Fruit fly (Drosophila melanogaster) whole organism, embryonic: ENCODE results near the gene Sk2.

Experiments
- Adf1 ChIP-seq: fragments of 200-800 bp; sonication (Bioruptor generic); IDR thresholded peaks from 2 replicates; pipeline ENCODE4 v1.3.6; 2022; ENCODE audit warnings: missing biosample characterization, missing genetic modification characterization
- Atf6 ChIP-seq: fragments of 200-800 bp; sonication (Bioruptor generic); IDR thresholded peaks from 2 replicates; pipeline ENCODE4 v1.3.6; 2022; ENCODE audit warnings: missing biosample characterization, missing genetic modification characterization
- B-H1 ChIP-seq: fragments of 200-800 bp; sonication (Bioruptor generic); IDR thresholded peaks from 3 replicates; pipeline ENCODE4 v1.3.6; 2022; ENCODE audit warnings: missing biosample characterization, missing genetic modification characterization
- Blimp-1 ChIP-seq: fragments of 200-800 bp; sonication (Bioruptor generic); optimal IDR thresholded peaks from 3 replicates; lab custom pipeline; 2018; ENCODE audit warnings: missing biosample characterization, missing genetic modification characterization, mild to moderate bottlenecking, moderate library complexity, missing genetic modification reagents
- CG10267 ChIP-seq: fragments of 200-800 bp; sonication (Bioruptor generic); optimal IDR thresholded peaks from 2 replicates; lab custom pipeline; 2018; ENCODE audit warnings: missing biosample characterization, mild to moderate bottlenecking, missing genetic modification characterization, moderate library complexity
- CG11085 ChIP-seq: fragments of 200-800 bp; sonication (Bioruptor generic); IDR thresholded peaks from 2 replicates; pipeline ENCODE4 v1.3.6; 2022; ENCODE audit warnings: missing biosample characterization, missing genetic modification characterization
- CG12219 ChIP-seq: fragments of 200-800 bp; sonication (Bioruptor generic); optimal IDR thresholded peaks from 3 replicates; lab custom pipeline; 2018; ENCODE audit warnings: missing biosample characterization, mild to moderate bottlenecking, missing genetic modification characterization
- CG15073 ChIP-seq: fragments of 200-800 bp; sonication (Bioruptor generic); optimal IDR thresholded peaks from 2 replicates; lab custom pipeline; 2016; ENCODE audit warnings: missing biosample characterization, missing genetic modification characterization
- CG15514 ChIP-seq: fragments of 200-800 bp; sonication (Bioruptor generic); optimal IDR thresholded peaks from 3 replicates; lab custom pipeline; 2017; ENCODE audit warnings: missing biosample characterization, missing genetic modification characterization, mild to moderate bottlenecking, moderate library complexity, missing genetic modification reagents
- CG17568 ChIP-seq: fragments of 200-800 bp; sonication (Bioruptor generic); optimal IDR thresholded peaks from 2 replicates; lab custom pipeline; 2018; ENCODE audit warnings: missing biosample characterization, mild to moderate bottlenecking, missing genetic modification characterization, moderate library complexity
- CG4360 ChIP-seq: fragments of 200-800 bp; sonication (Bioruptor generic); IDR thresholded peaks from 2 replicates; pipeline ENCODE4 v1.3.6; 2022; ENCODE audit warnings: missing biosample characterization, missing genetic modification characterization
- CG43689 ChIP-seq: fragments of 200-800 bp; sonication (Bioruptor generic); IDR thresholded peaks from 2 replicates; pipeline ENCODE4 v1.3.6; 2022; ENCODE audit warnings: missing biosample characterization, missing genetic modification characterization
- CG4404 ChIP-seq: fragments of 200-800 bp; sonication (Bioruptor generic); IDR thresholded peaks from 2 replicates; pipeline ENCODE4 v1.3.6; 2022; ENCODE audit warnings: missing biosample characterization, missing genetic modification characterization
- CG6254 ChIP-seq: fragments of 200-800 bp; sonication (Bioruptor generic); optimal IDR thresholded peaks from 3 replicates; lab custom pipeline; 2017; ENCODE audit warnings: mild to moderate bottlenecking, missing biosample characterization, missing genetic modification reagents, missing genetic modification characterization
- CG6272 ChIP-seq: fragments of 200-800 bp; sonication (Bioruptor generic); IDR thresholded peaks from 2 replicates; pipeline ENCODE4 v1.3.6; 2022; ENCODE audit warnings: missing biosample characterization, missing genetic modification characterization
- Gsc ChIP-seq: fragments of 200-800 bp; sonication (Bioruptor generic); IDR thresholded peaks from 2 replicates; pipeline ENCODE4 v1.3.6; 2022; ENCODE audit warnings: missing biosample characterization, missing genetic modification characterization
- Hey ChIP-seq: fragments of 200-800 bp; sonication (Bioruptor generic); optimal IDR thresholded peaks from 3 replicates; lab custom pipeline; 2018; ENCODE audit warnings: missing biosample characterization, mild to moderate bottlenecking, missing genetic modification characterization
- Mrtf ChIP-seq: fragments of 200-800 bp; sonication (Bioruptor generic); IDR thresholded peaks from 3 replicates; pipeline ENCODE4 v1.3.6; 2022; ENCODE audit warnings: missing biosample characterization, missing genetic modification characterization
- Myb ChIP-seq: fragments of 200-800 bp; sonication (Bioruptor generic); optimal IDR thresholded peaks from 2 replicates; lab custom pipeline; 2016; ENCODE audit warnings: missing biosample characterization, missing genetic modification characterization
- Oli ChIP-seq: fragments of 200-800 bp; sonication (Bioruptor generic); optimal IDR thresholded peaks from 2 replicates; lab custom pipeline; 2018; ENCODE audit warnings: missing biosample characterization, mild to moderate bottlenecking, missing genetic modification characterization, moderate library complexity
- Scr ChIP-seq: fragments of 200-800 bp; sonication (Bioruptor generic); IDR thresholded peaks from 2 replicates; pipeline ENCODE4 v1.3.6; 2022; ENCODE audit warnings: missing biosample characterization, missing genetic modification characterization; ENCODE audit not compliant: partially characterized antibody
- Sox100B ChIP-seq: fragments of 200-800 bp; sonication (Bioruptor generic); optimal IDR thresholded peaks from 3 replicates; lab custom pipeline; 2018; ENCODE audit warnings: missing biosample characterization, mild to moderate bottlenecking, missing genetic modification characterization
- Usf ChIP-seq: fragments of 200-800 bp; sonication (Bioruptor generic); optimal IDR thresholded peaks from 2 replicates; lab custom pipeline; 2017; ENCODE audit warnings: missing genotype, missing biosample characterization, missing genetic modification characterization
- Xbp1 ChIP-seq: fragments of 200-800 bp; sonication (Bioruptor generic); optimal IDR thresholded peaks from 3 replicates; lab custom pipeline; 2016; ENCODE audit warnings: missing biosample characterization, mild to moderate bottlenecking, missing genetic modification characterization
- bcd ChIP-seq: fragments of 200-800 bp; sonication (Bioruptor generic); optimal IDR thresholded peaks from 2 replicates; lab custom pipeline; 2017; ENCODE audit warnings: missing biosample characterization, mild to moderate bottlenecking, missing genetic modification characterization
- bsh ChIP-seq, 2 experiments: fragments of 200-800 bp; sonication (Bioruptor generic); optimal IDR thresholded peaks; 2 replicates each; lab custom pipeline; 2017 to 2018; ENCODE audit warnings: mild to moderate bottlenecking in 2 of 2, missing biosample characterization in 2 of 2, missing genetic modification characterization in 2 of 2, moderate library complexity in 1 of 2
- cg ChIP-seq: fragments of 200-800 bp; sonication (Bioruptor generic); optimal IDR thresholded peaks from 3 replicates; lab custom pipeline; 2019; ENCODE audit warnings: missing biosample characterization, mild to moderate bottlenecking, missing genetic modification characterization, moderate library complexity
- crol ChIP-seq: fragments of 200-800 bp; sonication (Bioruptor generic); IDR thresholded peaks from 2 replicates; pipeline ENCODE4 v1.3.6; 2022; ENCODE audit warnings: missing biosample characterization, missing genetic modification characterization
- en ChIP-seq: fragments of 200-800 bp; sonication (Bioruptor generic); optimal IDR thresholded peaks from 2 replicates; lab custom pipeline; 2016; ENCODE audit warnings: missing biosample characterization, missing genetic modification characterization
- eve ChIP-seq, 2 experiments: fragments of >200 bp; optimal IDR thresholded peaks; 2 replicates each; lab custom pipeline; 2017; ENCODE audit warnings: missing biosample characterization in 2 of 2, missing genetic modification characterization in 2 of 2
- fru ChIP-seq: fragments of >200 bp; optimal IDR thresholded peaks from 2 replicates; lab custom pipeline; 2017
- gem ChIP-seq: fragments of 200-800 bp; sonication (Bioruptor generic); optimal IDR thresholded peaks from 2 replicates; lab custom pipeline; 2019; ENCODE audit warnings: missing biosample characterization, mild to moderate bottlenecking, missing genetic modification characterization, moderate library complexity
- ham ChIP-seq: fragments of 200-800 bp; sonication (Bioruptor generic); IDR thresholded peaks from 2 replicates; pipeline ENCODE4 v1.3.6; 2022; ENCODE audit warnings: missing biosample characterization, missing genetic modification characterization
- lmd ChIP-seq: fragments of 200-800 bp; sonication (Bioruptor generic); IDR thresholded peaks from 2 replicates; pipeline ENCODE4 v1.3.6; 2022; ENCODE audit warnings: missing biosample characterization, missing genetic modification characterization
- nerfin-1 ChIP-seq: fragments of 200-800 bp; sonication (Bioruptor generic); optimal IDR thresholded peaks from 3 replicates; lab custom pipeline; 2019; ENCODE audit warnings: missing biosample characterization, mild to moderate bottlenecking, missing genetic modification characterization, moderate library complexity
- nom ChIP-seq: fragments of 200-800 bp; sonication (Bioruptor generic); optimal IDR thresholded peaks from 2 replicates; lab custom pipeline; 2017; ENCODE audit warnings: missing biosample characterization, missing genetic modification characterization, mild to moderate bottlenecking, moderate library complexity, missing genetic modification reagents
- pan ChIP-seq, 4 experiments: fragments of >200 bp in 3 of 4; fragments of 200-800 bp in 1 of 4; sonication (Bioruptor generic) in 1 of 4; optimal IDR thresholded peaks in 3 of 4; IDR thresholded peaks in 1 of 4; 2 replicates each; pipeline versions ENCODE4 v1.3.6 to Lab custom; 2017 to 2022; ENCODE audit warnings: missing biosample characterization in 2 of 4, missing genetic modification characterization in 2 of 4, mixed read lengths in 1 of 4
- sc ChIP-seq, 3 experiments: fragments of >200 bp in 2 of 3; fragments of 200-800 bp in 1 of 3; sonication (Bioruptor generic) in 1 of 3; optimal IDR thresholded peaks; 2 replicates in 2 of 3; 3 replicates in 1 of 3; lab custom pipeline; 2017; ENCODE audit warnings: mild to moderate bottlenecking in 1 of 3, missing biosample characterization in 1 of 3, missing genetic modification characterization in 1 of 3, missing genetic modification reagents in 1 of 3
- seq ChIP-seq: fragments of 200-800 bp; sonication (Bioruptor generic); IDR thresholded peaks from 2 replicates; pipeline ENCODE4 v1.3.6; 2022; ENCODE audit warnings: missing biosample characterization, missing genetic modification characterization
- sima ChIP-seq: fragments of 200-800 bp; sonication (Bioruptor generic); optimal IDR thresholded peaks from 2 replicates; lab custom pipeline; 2016; ENCODE audit warnings: missing biosample characterization, missing genetic modification characterization
- sisA ChIP-seq: fragments of 200-800 bp; sonication (Bioruptor generic); IDR thresholded peaks from 2 replicates; pipeline ENCODE4 v1.3.6; 2022; ENCODE audit warnings: missing biosample characterization, missing genetic modification characterization
- tx ChIP-seq: fragments of 200-800 bp; sonication (Bioruptor generic); optimal IDR thresholded peaks from 2 replicates; lab custom pipeline; 2016; ENCODE audit warnings: missing biosample characterization, missing genetic modification characterization
- usp ChIP-seq: fragments of >200 bp; optimal IDR thresholded peaks from 2 replicates; lab custom pipeline; 2017; ENCODE audit warnings: missing biosample characterization, missing genetic modification characterization
- vvl ChIP-seq: fragments of 200-800 bp; sonication (Bioruptor generic); IDR thresholded peaks from 2 replicates; pipeline ENCODE4 v1.3.6; 2022; ENCODE audit warnings: missing biosample characterization, missing genetic modification characterization
- yki ChIP-seq: fragments of >200 bp; optimal IDR thresholded peaks from 3 replicates; lab custom pipeline; 2018
- zen2 ChIP-seq: fragments of 200-800 bp; sonication (Bioruptor generic); IDR thresholded peaks from 3 replicates; pipeline ENCODE4 v1.3.6; 2022; ENCODE audit warnings: missing biosample characterization, missing genetic modification characterization; ENCODE audit not compliant: partially characterized antibody
- zf30C ChIP-seq: fragments of 200-800 bp; sonication (Bioruptor generic); optimal IDR thresholded peaks from 3 replicates; lab custom pipeline; 2018; ENCODE audit warnings: missing biosample characterization, mild to moderate bottlenecking, missing genetic modification characterization
- zfh2 ChIP-seq: fragments of 200-800 bp; sonication (Bioruptor generic); optimal IDR thresholded peaks from 2 replicates; lab custom pipeline; 2016; ENCODE audit warnings: missing biosample characterization, missing genetic modification characterization

Gene Sk2

dm6 chr3L:3070274-3071204, 23.7 kb downstream of the Sk2 start, which contains the start of the genes CG32486 and PAN3 (continued):
- peak; percentile 34 for TF ChIP-seq zf30C (GFP tag; lab: Kevin White, UChicago)
- TF ChIP-seq Mrtf, result no peak
- TF ChIP-seq Oli (tag; lab: Kevin White, UChicago), result peak; percentile 9
- TF ChIP-seq Hey (tag; lab: Kevin White, UChicago), result peak; percentile 47
- TF ChIP-seq bsh (GFP tag; optimal IDR thresholded peaks at IDR 0.05; lab: Kevin White, UChicago), result peak in 1 of 2 experiments; percentile 14
- peak; percentile 41 for TF ChIP-seq Blimp-1 (GFP tag; lab: Kevin White, UChicago)
- TF ChIP-seq CG6254, result no peak
- TF ChIP-seq Atf6, result no peak
- no peak for TF ChIP-seq pan (optimal IDR thresholded peaks at IDR 0.05; lab: Kevin White, UChicago)
- no peak for TF ChIP-seq pan (GFP tag; optimal IDR thresholded peaks at IDR 0.05 in 1 of 2, IDR thresholded peaks at IDR 0.05 in 1 of 2)
- peak; percentile 45; the same call in 2 of the 3 replicates for TF ChIP-seq zen2 (GFP tag; lab: Robert Waterston, UW)
- peak; percentile 70 for TF ChIP-seq CG15514 (GFP tag; lab: Kevin White, UChicago)
- TF ChIP-seq seq, result peak; percentile 57; the same call in 1 of the 2 replicates
- no peak for TF ChIP-seq lmd (GFP tag; lab: Robert Waterston, UW)
- peak; percentile 67 for TF ChIP-seq Adf1 (GFP tag; lab: Robert Waterston, UW)
- TF ChIP-seq en (GFP tag; lab: Kevin White, UChicago), result no peak
- TF ChIP-seq crol (GFP tag; lab: Robert Waterston, UW), result peak; percentile 97
- TF ChIP-seq Myb (GFP tag; lab: Kevin White, UChicago), result no peak
- TF ChIP-seq CG17568 (GFP tag; lab: Kevin White, UChicago), result no peak
- TF ChIP-seq vvl (GFP tag; lab: Robert Waterston, UW), result peak; percentile 59
- TF ChIP-seq CG15073, result no peak
- no peak for TF ChIP-seq CG4404 (GFP tag; lab: Robert Waterston, UW)
- TF ChIP-seq CG6272 (GFP tag; lab: Robert Waterston, UW), result peak; percentile 33; the same call in 1 of the 2 replicates
- peak; percentile 88 for TF ChIP-seq cg (GFP tag; lab: Kevin White, UChicago)
- TF ChIP-seq Sox100B (GFP tag; lab: Kevin White, UChicago), result no peak
- no peak for TF ChIP-seq Gsc (GFP tag; lab: Robert Waterston, UW)
- peak; percentile 41 for TF ChIP-seq Xbp1 (GFP tag; lab: Kevin White, UChicago)
- peak; percentile 20; the same call in 1 of the 3 replicates for TF ChIP-seq B-H1 (GFP tag; lab: Robert Waterston, UW)
- peak; percentile 29; the same call in 1 of the 2 replicates for TF ChIP-seq CG11085 (GFP tag; lab: Robert Waterston, UW)
- peak; percentile 45 for TF ChIP-seq bcd (GFP tag; lab: Kevin White, UChicago)
- no peak for TF ChIP-seq eve (GFP tag; optimal IDR thresholded peaks at IDR 0.05; lab: Kevin White, UChicago)
- peak; percentile 41 for TF ChIP-seq nerfin-1
- no peak for TF ChIP-seq usp
- no peak for TF ChIP-seq yki (lab: Kevin White, UChicago)
- TF ChIP-seq sima (GFP tag; lab: Kevin White, UChicago), result no peak
- peak; percentile 54 for TF ChIP-seq gem (tag; lab: Kevin White, UChicago)
- peak; percentile 72 for TF ChIP-seq nom (GFP tag; lab: Kevin White, UChicago)
- peak; percentile 86 for TF ChIP-seq Scr (GFP tag; lab: Robert Waterston, UW)
- no peak for TF ChIP-seq tx (GFP tag; lab: Kevin White, UChicago)
- no peak for TF ChIP-seq zfh2 (GFP tag; lab: Kevin White, UChicago)
- peak; percentile 20; the same call in 1 of the 2 replicates for TF ChIP-seq sisA (GFP tag; lab: Robert Waterston, UW)
- TF ChIP-seq Usf (GFP tag; lab: Kevin White, UChicago), result no peak
- no peak for TF ChIP-seq ham (GFP tag; lab: Robert Waterston, UW)
- no peak for TF ChIP-seq sc (optimal IDR thresholded peaks at IDR 0.05; lab: Kevin White, UChicago)
- TF ChIP-seq sc (GFP tag; optimal IDR thresholded peaks at IDR 0.05; lab: Kevin White, UChicago), result no peak
- TF ChIP-seq CG4360 (GFP tag; lab: Robert Waterston, UW), result peak; percentile 47; the same call in 1 of the 2 replicates
- TF ChIP-seq CG12219, result no peak
- no peak for TF ChIP-seq fru
- peak; percentile 80 for TF ChIP-seq CG10267 (tag; lab: Kevin White, UChicago)
- TF ChIP-seq CG43689 (GFP tag; lab: Robert Waterston, UW), result no peak
